Worm (Caenorhabditis elegans) whole organism, L4/young adult: ENCODE results near the gene rab-1.

Experiments used
- W03F9.2 ChIP-seq: fragments of 150-350 bp; optimal IDR thresholded peaks from 2 replicates; lab custom pipeline; 2014; ENCODE audit warnings: missing biosample characterization, missing genetic modification characterization
- dao-5 ChIP-seq: sonication (generic microtip); optimal IDR thresholded peaks from 2 replicates; lab custom pipeline; 2016; ENCODE audit warnings: missing genotype, missing genetic modification characterization, moderate library complexity, missing compliant biosample characterization
- him-1 ChIP-seq: sonication (generic microtip); optimal IDR thresholded peaks from 2 replicates; lab custom pipeline; 2016; ENCODE audit warnings: missing genotype, missing genetic modification reagents, missing genetic modification characterization, missing compliant biosample characterization

- no peak for TF ChIP-seq dao-5 (tag; lab: Kevin White, UChicago)
- no peak for TF ChIP-seq him-1 (tag; lab: Kevin White, UChicago)
- TF ChIP-seq W03F9.2 (tag; lab: Kevin White, UChicago): no peak
Observed at ce11 chrV:1263078-1263732, 584 bp downstream of the rab-1 start.
